Worm (Caenorhabditis elegans) whole organism, early embryonic: ENCODE results near the gene cest-25.

ENCODE experiments used
- B0310.2 ChIP-seq: sonication (generic microtip); optimal IDR thresholded peaks from 2 replicates; lab custom pipeline; 2016; ENCODE audit warnings: mild to moderate bottlenecking, missing genetic modification characterization, missing compliant biosample characterization
- F13C5.2 ChIP-seq: sonication (generic microtip); optimal IDR thresholded peaks from 2 replicates; lab custom pipeline; 2017; ENCODE audit warnings: mild to moderate bottlenecking, missing genetic modification characterization, inconsistent platforms, missing compliant biosample characterization
- aly-1 ChIP-seq: sonication (generic microtip); optimal IDR thresholded peaks from 2 replicates; lab custom pipeline; 2016; ENCODE audit warnings: missing genetic modification characterization, missing compliant biosample characterization
- ama-1 ChIP-seq: fragments of 150-350 bp; optimal IDR thresholded peaks from 2 replicates; lab custom pipeline; 2014
- ceh-13 ChIP-seq: fragments of 200-800 bp; sonication (Bioruptor generic); optimal IDR thresholded peaks from 2 replicates; lab custom pipeline; 2018; ENCODE audit warnings: mild to moderate bottlenecking, missing genetic modification characterization, missing compliant biosample characterization
- hmbx-1 ChIP-seq: sonication (generic microtip); optimal IDR thresholded peaks from 2 replicates; lab custom pipeline; 2016; ENCODE audit warnings: mild to moderate bottlenecking, missing genetic modification characterization, missing compliant biosample characterization
- hmg-4 ChIP-seq: fragments of 200-800 bp; sonication (Bioruptor generic); optimal IDR thresholded peaks from 2 replicates; lab custom pipeline; 2018; ENCODE audit warnings: mild to moderate bottlenecking, missing genetic modification characterization, missing compliant biosample characterization
- hnd-1 ChIP-seq: sonication (generic microtip); optimal IDR thresholded peaks from 2 replicates; lab custom pipeline; 2016; ENCODE audit warnings: missing genetic modification characterization, missing compliant biosample characterization
- pes-1 ChIP-seq: fragments of 200-800 bp; sonication (Bioruptor generic); IDR thresholded peaks from 2 replicates; pipeline ENCODE4 v1.3.6; 2022; ENCODE audit warnings: missing genetic modification reagents, missing genetic modification characterization, missing compliant biosample characterization
- scrt-1 ChIP-seq: fragments of 200-800 bp; sonication (Bioruptor generic); IDR thresholded peaks from 2 replicates; pipeline ENCODE4 v1.3.6; 2022; ENCODE audit warnings: missing genetic modification characterization, missing compliant biosample characterization
- sea-1 ChIP-seq: fragments of 200-800 bp; sonication (Bioruptor generic); conservative IDR thresholded peaks from 2 replicates; pipeline ENCODE4 v1.3.6; 2022; ENCODE audit warnings: missing genetic modification characterization, missing compliant biosample characterization
- tra-4 ChIP-seq: sonication (generic microtip); optimal IDR thresholded peaks from 2 replicates; lab custom pipeline; 2017; ENCODE audit warnings: missing genetic modification characterization, missing compliant biosample characterization

- no peak for TF ChIP-seq scrt-1 (GFP tag; lab: Robert Waterston, UW)
- no peak for TF ChIP-seq tra-4 (tag; lab: Kevin White, UChicago)
- TF ChIP-seq ama-1 (lab: Kevin White, UChicago), result no peak
- no peak for TF ChIP-seq B0310.2 (tag; lab: Kevin White, UChicago)
- no peak for TF ChIP-seq sea-1
- no peak for TF ChIP-seq F13C5.2
- TF ChIP-seq ceh-13, result no peak
- TF ChIP-seq hnd-1 (tag; lab: Kevin White, UChicago), result no peak
- 0 out of 2 replicates have a peak, but pooled peaks have one; percentile 10 for TF ChIP-seq pes-1 (GFP tag; lab: Robert Waterston, UW)
- no peak for TF ChIP-seq aly-1 (tag; lab: Kevin White, UChicago)
- no peak for TF ChIP-seq hmg-4
- no peak for TF ChIP-seq hmbx-1 (tag; lab: Kevin White, UChicago)
These were observed 27.8 kb downstream of the cest-25 start for ce11 chrIII:2711527-2711926.
